Worm (Caenorhabditis elegans) whole organism, early embryonic: ENCODE data around the gene unc-112.

Experiments used
- B0310.2 ChIP-seq: sonication (generic microtip); optimal IDR thresholded peaks from 2 replicates; lab custom pipeline; 2016; ENCODE audit warnings: mild to moderate bottlenecking, missing genetic modification characterization, missing compliant biosample characterization
- F13C5.2 ChIP-seq: sonication (generic microtip); optimal IDR thresholded peaks from 2 replicates; lab custom pipeline; 2017; ENCODE audit warnings: mild to moderate bottlenecking, missing genetic modification characterization, inconsistent platforms, missing compliant biosample characterization
- aly-1 ChIP-seq: sonication (generic microtip); optimal IDR thresholded peaks from 2 replicates; lab custom pipeline; 2016; ENCODE audit warnings: missing genetic modification characterization, missing compliant biosample characterization
- ama-1 ChIP-seq: fragments of 150-350 bp; optimal IDR thresholded peaks from 2 replicates; lab custom pipeline; 2014
- ceh-13 ChIP-seq: fragments of 200-800 bp; sonication (Bioruptor generic); optimal IDR thresholded peaks from 2 replicates; lab custom pipeline; 2018; ENCODE audit warnings: mild to moderate bottlenecking, missing genetic modification characterization, missing compliant biosample characterization
- ceh-36 ChIP-seq: sonication (generic microtip); optimal IDR thresholded peaks from 2 replicates; lab custom pipeline; 2016; ENCODE audit warnings: missing genetic modification characterization, inconsistent platforms, missing compliant biosample characterization
- ets-7 ChIP-seq: sonication (generic microtip); optimal IDR thresholded peaks from 2 replicates; lab custom pipeline; 2016; ENCODE audit warnings: missing genotype, missing genetic modification characterization, missing compliant biosample characterization
- flt-1 ChIP-seq: fragments of 200-800 bp; sonication (Bioruptor generic); IDR thresholded peaks from 2 replicates; pipeline ENCODE4 v1.3.6; 2022; ENCODE audit warnings: missing genetic modification characterization, missing compliant biosample characterization
- hmbx-1 ChIP-seq: sonication (generic microtip); optimal IDR thresholded peaks from 2 replicates; lab custom pipeline; 2016; ENCODE audit warnings: mild to moderate bottlenecking, missing genetic modification characterization, missing compliant biosample characterization
- hmg-4 ChIP-seq: fragments of 200-800 bp; sonication (Bioruptor generic); optimal IDR thresholded peaks from 2 replicates; lab custom pipeline; 2018; ENCODE audit warnings: mild to moderate bottlenecking, missing genetic modification characterization, missing compliant biosample characterization
- hnd-1 ChIP-seq: sonication (generic microtip); optimal IDR thresholded peaks from 2 replicates; lab custom pipeline; 2016; ENCODE audit warnings: missing genetic modification characterization, missing compliant biosample characterization
- pes-1 ChIP-seq: fragments of 200-800 bp; sonication (Bioruptor generic); IDR thresholded peaks from 2 replicates; pipeline ENCODE4 v1.3.6; 2022; ENCODE audit warnings: missing genetic modification reagents, missing genetic modification characterization, missing compliant biosample characterization
- scrt-1 ChIP-seq: fragments of 200-800 bp; sonication (Bioruptor generic); IDR thresholded peaks from 2 replicates; pipeline ENCODE4 v1.3.6; 2022; ENCODE audit warnings: missing genetic modification characterization, missing compliant biosample characterization
- sea-1 ChIP-seq: fragments of 200-800 bp; sonication (Bioruptor generic); conservative IDR thresholded peaks from 2 replicates; pipeline ENCODE4 v1.3.6; 2022; ENCODE audit warnings: missing genetic modification characterization, missing compliant biosample characterization
- tbx-11 ChIP-seq: fragments of 200-800 bp; sonication (Bioruptor generic); IDR thresholded peaks from 2 replicates; pipeline ENCODE4 v1.3.6; 2022; ENCODE audit warnings: missing genetic modification characterization, missing compliant biosample characterization
- tbx-37 ChIP-seq: fragments of 200-800 bp; sonication (Bioruptor generic); conservative IDR thresholded peaks from 2 replicates; pipeline ENCODE4 v1.3.6; 2022; ENCODE audit warnings: missing genetic modification reagents, missing genetic modification characterization, missing compliant biosample characterization
- tra-4 ChIP-seq: sonication (generic microtip); optimal IDR thresholded peaks from 2 replicates; lab custom pipeline; 2017; ENCODE audit warnings: missing genetic modification characterization, missing compliant biosample characterization

unc-112 gene

DNA sequence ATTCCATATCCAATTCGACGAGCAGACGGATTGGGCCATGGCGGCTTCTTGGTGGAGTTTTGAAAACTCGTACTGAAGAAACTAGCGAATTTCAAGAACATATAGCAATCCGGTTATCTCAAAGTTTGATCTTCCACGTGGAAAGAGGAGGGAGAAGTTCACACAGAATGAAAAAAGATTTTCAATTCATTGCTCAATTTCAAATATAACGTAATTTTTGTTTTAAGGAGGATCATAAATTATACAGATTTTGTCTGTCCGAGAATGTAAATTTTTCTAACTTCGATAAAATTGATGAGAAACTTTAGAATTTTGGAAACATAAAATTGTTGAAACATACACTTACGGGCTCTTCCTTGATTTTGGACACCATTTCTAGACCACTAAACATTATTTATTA, 32.3 kb upstream of the unc-112 start, which contains the start of gene Y50E8A.2:
TSS of gene Y50E8A.2 (minus strand) at position 101 of the 400 bp plus-strand sequence.
- TF ChIP-seq pes-1 = no peak
- no peak for TF ChIP-seq hmg-4 (GFP tag; lab: Kevin White, UChicago)
- TF ChIP-seq flt-1 (GFP tag; lab: Robert Waterston, UW) = no peak
- TF ChIP-seq tra-4 (tag; lab: Kevin White, UChicago) = no peak
- no peak for TF ChIP-seq scrt-1 (GFP tag; lab: Robert Waterston, UW)
- TF ChIP-seq F13C5.2 (tag; lab: Kevin White, UChicago) = no peak
- no peak for TF ChIP-seq sea-1 (GFP tag; lab: Robert Waterston, UW)
- TF ChIP-seq tbx-37 (GFP tag; lab: Robert Waterston, UW) = no peak
- TF ChIP-seq B0310.2 = no peak
- TF ChIP-seq ceh-36 = no peak
- no peak for TF ChIP-seq aly-1 (tag; lab: Kevin White, UChicago)
- TF ChIP-seq tbx-11 (GFP tag; lab: Robert Waterston, UW) = no peak
- no peak for TF ChIP-seq ceh-13
- TF ChIP-seq ets-7 (tag; lab: Kevin White, UChicago) = no peak
- no peak for TF ChIP-seq ama-1 (lab: Kevin White, UChicago)
- TF ChIP-seq hmbx-1 (tag; lab: Kevin White, UChicago) = no peak
- no peak for TF ChIP-seq hnd-1 (tag; lab: Kevin White, UChicago)

DNA sequence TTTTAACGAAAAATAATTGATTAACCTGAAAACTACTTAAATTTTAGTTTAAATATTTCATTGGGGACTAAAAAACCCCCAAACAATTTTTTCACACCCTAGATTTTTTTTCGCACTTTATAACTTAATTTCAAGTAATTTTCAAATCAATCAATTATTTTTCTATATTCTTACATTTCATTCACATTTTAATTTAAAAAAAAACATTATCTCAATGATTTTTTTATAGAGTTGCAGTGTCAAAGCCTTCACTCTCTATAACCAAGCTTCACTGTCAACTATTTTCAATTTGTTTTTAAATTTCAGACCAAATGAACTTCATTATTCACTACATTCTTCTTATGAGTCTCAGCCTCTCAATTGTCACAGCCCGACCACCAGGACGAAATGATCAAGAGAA, 30.1 kb upstream of the unc-112 start, which contains the start of gene Y50E8A.1:
TSS of gene Y50E8A.1 (plus strand) at position 301 of the 400 bp plus-strand sequence.
- no peak for TF ChIP-seq ceh-13

DNA sequence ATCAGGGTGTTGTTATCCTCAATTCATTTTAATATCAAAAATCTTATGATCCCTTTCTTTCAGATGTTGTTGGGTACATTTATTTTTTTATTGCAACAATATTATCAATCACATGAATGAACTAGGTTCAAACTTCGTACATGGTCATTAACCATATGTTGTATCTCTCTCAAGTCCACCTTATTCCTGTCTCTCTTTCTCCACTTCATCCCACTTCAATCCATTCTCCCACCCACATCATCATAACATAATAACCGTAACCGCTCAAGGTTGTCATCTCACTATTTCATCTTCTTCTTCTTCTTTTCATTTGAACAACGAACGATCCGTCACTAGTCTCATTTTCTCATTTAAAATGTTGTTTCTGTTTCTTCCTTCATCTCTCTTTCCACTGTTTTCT, 29.0 kb upstream of the unc-112 start:
- TF ChIP-seq ets-7 (tag; lab: Kevin White, UChicago) (no peak), scrt-1 (GFP tag; lab: Robert Waterston, UW) (no peak), sea-1 (GFP tag; lab: Robert Waterston, UW) (no peak), tbx-37 (GFP tag; lab: Robert Waterston, UW) (no peak), F13C5.2 (tag; lab: Kevin White, UChicago) (no peak), ceh-13 (no peak), ama-1 (lab: Kevin White, UChicago) (no peak), hmbx-1 (tag; lab: Kevin White, UChicago) (no peak)

DNA sequence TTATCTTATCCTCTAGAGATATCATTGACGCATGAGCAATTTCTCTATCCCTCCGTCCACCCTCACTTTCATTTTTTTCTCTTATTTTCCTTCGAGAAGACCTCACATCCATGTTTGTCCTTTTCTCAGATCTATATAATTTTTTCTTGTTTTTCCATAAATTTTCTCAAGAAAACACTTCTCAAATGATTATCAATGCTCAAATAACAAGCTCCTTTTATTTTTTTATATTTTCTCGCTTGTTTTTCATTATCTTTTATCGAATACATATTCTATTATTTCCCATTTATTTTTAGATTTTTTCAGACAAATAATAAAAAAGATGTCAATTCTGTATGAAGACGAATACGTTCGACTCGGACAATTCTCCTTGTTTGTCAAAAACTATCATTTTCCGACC, 26.6 kb upstream of the unc-112 start, which contains the start of gene R08A2.7:
TSS of gene R08A2.7 (plus strand) at position 301 of the 400 bp plus-strand sequence.
- TF ChIP-seq ceh-13 = no peak
- no peak for TF ChIP-seq aly-1 (tag; lab: Kevin White, UChicago)
- no peak for TF ChIP-seq scrt-1 (GFP tag; lab: Robert Waterston, UW)
- TF ChIP-seq ama-1 (lab: Kevin White, UChicago) = no peak
- TF ChIP-seq B0310.2 = no peak
- TF ChIP-seq hnd-1 (tag; lab: Kevin White, UChicago) = no peak
- no peak for TF ChIP-seq tbx-37 (GFP tag; lab: Robert Waterston, UW)
- no peak for TF ChIP-seq F13C5.2 (tag; lab: Kevin White, UChicago)
- no peak for TF ChIP-seq hmg-4 (GFP tag; lab: Kevin White, UChicago)
- TF ChIP-seq pes-1 = no peak

DNA sequence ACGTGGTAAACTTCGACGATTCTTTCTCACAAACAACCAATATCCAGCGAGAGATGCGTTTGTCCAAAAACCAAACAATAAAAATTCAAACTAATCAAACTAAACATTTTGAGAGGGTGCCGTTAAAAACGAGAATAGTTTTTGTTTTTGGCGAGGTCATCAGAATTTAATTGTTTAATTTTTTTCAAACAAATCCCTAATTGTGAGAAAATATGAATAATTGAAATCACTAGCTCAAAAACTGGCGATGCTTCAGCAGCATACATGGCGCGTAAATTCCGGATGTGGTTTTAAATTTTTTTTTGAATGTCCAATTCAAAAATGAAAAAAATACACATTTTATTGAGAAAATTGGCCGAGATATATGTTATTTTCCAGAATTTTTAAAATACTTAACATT, 23.0 kb upstream of the unc-112 start, which contains the start of gene R08A2.1:
TSS of gene R08A2.1 (minus strand) at position 101 of the 400 bp plus-strand sequence.
- TF ChIP-seq tbx-11 (GFP tag; lab: Robert Waterston, UW) = no peak
- TF ChIP-seq tbx-37 (GFP tag; lab: Robert Waterston, UW) = no peak
- TF ChIP-seq hmbx-1 (tag; lab: Kevin White, UChicago) = no peak
- TF ChIP-seq aly-1 (tag; lab: Kevin White, UChicago) = no peak
- no peak for TF ChIP-seq flt-1 (GFP tag; lab: Robert Waterston, UW)
- TF ChIP-seq tra-4 (tag; lab: Kevin White, UChicago) = no peak
- TF ChIP-seq pes-1 = no peak
- no peak for TF ChIP-seq ama-1 (lab: Kevin White, UChicago)
- TF ChIP-seq hnd-1 (tag; lab: Kevin White, UChicago) = no peak
- no peak for TF ChIP-seq sea-1 (GFP tag; lab: Robert Waterston, UW)
- no peak for TF ChIP-seq ets-7 (tag; lab: Kevin White, UChicago)
- TF ChIP-seq ceh-36 = no peak
- no peak for TF ChIP-seq scrt-1 (GFP tag; lab: Robert Waterston, UW)
- TF ChIP-seq ceh-13 = no peak
- TF ChIP-seq B0310.2 = no peak
- no peak for TF ChIP-seq hmg-4 (GFP tag; lab: Kevin White, UChicago)
- TF ChIP-seq F13C5.2 (tag; lab: Kevin White, UChicago) = no peak

DNA sequence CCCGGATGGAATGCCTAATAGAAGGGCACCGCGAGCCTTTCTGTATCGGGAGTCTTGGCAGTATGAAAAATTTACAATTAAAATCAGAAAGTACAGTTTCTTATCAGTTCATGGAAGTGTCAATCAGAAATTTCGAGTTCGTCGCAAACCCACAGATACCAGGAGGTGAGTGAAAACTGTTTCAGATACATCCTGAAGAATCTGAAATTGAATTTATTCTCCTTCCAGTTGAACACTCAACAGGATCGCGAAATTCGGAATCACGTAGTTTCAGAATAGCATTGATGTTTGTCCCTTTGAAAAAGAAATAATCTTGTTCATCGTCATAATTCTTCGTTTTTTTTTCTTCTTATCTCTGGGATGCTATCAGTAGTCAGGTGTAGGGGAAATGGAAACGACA, 19.7 kb upstream of the unc-112 start, which contains the start of gene fbxa-147:
TSS of gene fbxa-147 (plus strand) at position 386 of the 400 bp plus-strand sequence.
- TF ChIP-seq aly-1 (tag; lab: Kevin White, UChicago) (no peak), hmbx-1 (tag; lab: Kevin White, UChicago) (no peak), hmg-4 (GFP tag; lab: Kevin White, UChicago) (no peak), tbx-11 (GFP tag; lab: Robert Waterston, UW) (no peak), ceh-36 (no peak), B0310.2 (no peak), ama-1 (lab: Kevin White, UChicago) (no peak), ets-7 (tag; lab: Kevin White, UChicago) (no peak), hnd-1 (tag; lab: Kevin White, UChicago) (no peak), tbx-37 (GFP tag; lab: Robert Waterston, UW) (no peak), pes-1 (no peak), F13C5.2 (tag; lab: Kevin White, UChicago) (no peak), tra-4 (tag; lab: Kevin White, UChicago) (no peak)

DNA sequence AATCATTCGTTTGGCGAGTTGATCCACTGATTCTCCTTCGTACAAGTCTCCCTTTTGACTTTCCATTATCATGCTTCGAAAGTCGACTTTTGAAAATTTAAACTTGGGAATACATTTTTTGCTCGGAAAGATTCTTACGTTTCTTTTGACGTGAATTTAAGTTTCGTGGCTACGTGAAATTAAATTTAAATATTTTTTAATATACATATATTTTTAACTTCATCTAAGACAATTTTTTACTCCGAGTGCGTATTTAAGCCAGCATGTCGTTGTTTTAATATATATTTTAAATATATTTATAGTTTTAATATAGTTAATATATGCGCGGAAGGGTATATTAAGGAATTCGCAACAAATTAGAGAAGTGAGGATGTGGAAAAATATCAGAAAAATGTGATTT, 19.2 kb upstream of the unc-112 start, which contains the start of gene R08A2.2:
TSS of gene R08A2.2 (minus strand) at position 101 of the 400 bp plus-strand sequence.
- TF ChIP-seq tbx-11 (GFP tag; lab: Robert Waterston, UW) (no peak), hmg-4 (GFP tag; lab: Kevin White, UChicago) (no peak), sea-1 (GFP tag; lab: Robert Waterston, UW) (no peak), ceh-36 (no peak), pes-1 (no peak), scrt-1 (GFP tag; lab: Robert Waterston, UW) (no peak), ets-7 (tag; lab: Kevin White, UChicago) (no peak), flt-1 (GFP tag; lab: Robert Waterston, UW) (no peak), tra-4 (tag; lab: Kevin White, UChicago) (no peak), hnd-1 (tag; lab: Kevin White, UChicago) (no peak), F13C5.2 (tag; lab: Kevin White, UChicago) (no peak), tbx-37 (GFP tag; lab: Robert Waterston, UW) (no peak), B0310.2 (no peak)
